Fruit fly (Drosophila melanogaster) whole organism, wandering third instar larva: ENCODE measurements around the gene Setd3.

ENCODE experiments used
- Dfd ChIP-seq: fragments of >200 bp; optimal IDR thresholded peaks from 2 replicates; lab custom pipeline; 2017; ENCODE audit warnings: missing biosample characterization, missing genetic modification characterization
- dmrt93B ChIP-seq: fragments of 200-800 bp; sonication (Bioruptor generic); optimal IDR thresholded peaks from 2 replicates; lab custom pipeline; 2018; ENCODE audit warnings: missing biosample characterization, mild to moderate bottlenecking, missing genetic modification characterization
- psq ChIP-seq: fragments of 200-800 bp; sonication (Bioruptor generic); optimal IDR thresholded peaks from 3 replicates; lab custom pipeline; 2017; ENCODE audit warnings: missing biosample characterization, mild to moderate bottlenecking, missing genetic modification characterization, moderate library complexity

dm6 chrX:6969364-6970137 is 1.0 kb upstream of the Setd3 start, which contains the start of gene CG4586:
- TF ChIP-seq Dfd (GFP tag; lab: Kevin White, UChicago) (no peak), dmrt93B (peak; percentile 79), psq (GFP tag; lab: Kevin White, UChicago) (peak; percentile 89)
